Fruit fly (Drosophila melanogaster) whole organism, embryonic: Measurements from ENCODE around the gene Vps4.

Source experiments
- CG10209 ChIP-seq: fragments of 200-800 bp; sonication (Bioruptor generic); optimal IDR thresholded peaks from 3 replicates; lab custom pipeline; 2017; ENCODE audit warnings: missing biosample characterization, mild to moderate bottlenecking, missing genetic modification characterization, missing genetic modification reagents
- CG11696 ChIP-seq: fragments of 200-800 bp; sonication (Bioruptor generic); IDR thresholded peaks from 2 replicates; pipeline ENCODE4 v1.3.6; 2022; ENCODE audit warnings: missing biosample characterization, missing genetic modification characterization
- CG12236 ChIP-seq: fragments of 200-800 bp; sonication (Bioruptor generic); optimal IDR thresholded peaks from 2 replicates; lab custom pipeline; 2016; ENCODE audit warnings: missing biosample characterization, missing genetic modification characterization
- CG1233 ChIP-seq: fragments of 200-800 bp; sonication (Bioruptor generic); optimal IDR thresholded peaks from 4 replicates; lab custom pipeline; 2018; ENCODE audit warnings: missing biosample characterization, mild to moderate bottlenecking, missing genetic modification characterization
- CG15479 ChIP-seq: fragments of 200-800 bp; sonication (Bioruptor generic); optimal IDR thresholded peaks from 3 replicates; lab custom pipeline; 2019; ENCODE audit warnings: missing biosample characterization, mild to moderate bottlenecking, missing genetic modification characterization, moderate library complexity
- CG15514 ChIP-seq: fragments of 200-800 bp; sonication (Bioruptor generic); optimal IDR thresholded peaks from 3 replicates; lab custom pipeline; 2017; ENCODE audit warnings: missing biosample characterization, missing genetic modification characterization, mild to moderate bottlenecking, moderate library complexity, missing genetic modification reagents
- CG1603 ChIP-seq: fragments of 200-800 bp; sonication (Bioruptor generic); optimal IDR thresholded peaks from 2 replicates; lab custom pipeline; 2019; ENCODE audit warnings: missing biosample characterization, mild to moderate bottlenecking, missing genetic modification characterization, moderate library complexity
- CG17359 ChIP-seq: fragments of 200-800 bp; sonication (Bioruptor generic); optimal IDR thresholded peaks from 3 replicates; lab custom pipeline; 2018; ENCODE audit warnings: missing biosample characterization, mild to moderate bottlenecking, missing genetic modification characterization, moderate library complexity
- CG17385 ChIP-seq: fragments of 200-800 bp; sonication (Bioruptor generic); optimal IDR thresholded peaks from 3 replicates; lab custom pipeline; 2018; ENCODE audit warnings: missing biosample characterization, mild to moderate bottlenecking, missing genetic modification characterization
- CG18011 ChIP-seq: fragments of 200-800 bp; sonication (Bioruptor generic); optimal IDR thresholded peaks from 2 replicates; lab custom pipeline; 2017; ENCODE audit warnings: missing biosample characterization, missing genetic modification characterization, mild to moderate bottlenecking, moderate library complexity, missing genotype
- CG18619 ChIP-seq: fragments of 200-800 bp; sonication (Bioruptor generic); optimal IDR thresholded peaks from 3 replicates; lab custom pipeline; 2017; ENCODE audit warnings: missing biosample characterization, mild to moderate bottlenecking, missing genetic modification characterization
- CG33557 ChIP-seq: fragments of 200-800 bp; sonication (Bioruptor generic); optimal IDR thresholded peaks from 2 replicates; lab custom pipeline; 2019; ENCODE audit warnings: missing biosample characterization, mild to moderate bottlenecking, missing genetic modification characterization, moderate library complexity
- CG3838 ChIP-seq: fragments of 200-800 bp; sonication (Bioruptor generic); optimal IDR thresholded peaks from 3 replicates; lab custom pipeline; 2016; ENCODE audit warnings: missing biosample characterization, missing genetic modification characterization
- CG3847 ChIP-seq: fragments of 200-800 bp; sonication (Bioruptor generic); IDR thresholded peaks from 2 replicates; pipeline ENCODE4 v1.3.6; 2022; ENCODE audit warnings: missing biosample characterization, missing genetic modification characterization
- CG4282 ChIP-seq: fragments of 200-800 bp; sonication (Bioruptor generic); optimal IDR thresholded peaks from 2 replicates; lab custom pipeline; 2016; ENCODE audit warnings: missing biosample characterization, missing genetic modification characterization
- CG5953 ChIP-seq: fragments of 200-800 bp; sonication (Bioruptor generic); IDR thresholded peaks from 2 replicates; pipeline ENCODE4 v1.3.6; 2022; ENCODE audit warnings: missing biosample characterization, missing genetic modification characterization
- CG6689 ChIP-seq: fragments of 200-800 bp; sonication (Bioruptor generic); IDR thresholded peaks from 2 replicates; pipeline ENCODE4 v1.3.6; 2022; ENCODE audit warnings: missing biosample characterization, missing genetic modification characterization
- CG7745 ChIP-seq: fragments of 200-800 bp; sonication (Bioruptor generic); optimal IDR thresholded peaks from 2 replicates; lab custom pipeline; 2018; ENCODE audit warnings: missing biosample characterization, mild to moderate bottlenecking, missing genetic modification characterization, moderate library complexity
- CG9727 ChIP-seq: fragments of 200-800 bp; sonication (Bioruptor generic); optimal IDR thresholded peaks from 3 replicates; lab custom pipeline; 2017; ENCODE audit warnings: missing biosample characterization, mild to moderate bottlenecking, missing genetic modification characterization
- CG9932 ChIP-seq: fragments of 200-800 bp; sonication (Bioruptor generic); IDR thresholded peaks from 2 replicates; pipeline ENCODE4 v1.3.6; 2022; ENCODE audit warnings: missing biosample characterization, missing genetic modification characterization
- Dref ChIP-seq: fragments of 200-800 bp; sonication (Bioruptor generic); IDR thresholded peaks from 2 replicates; pipeline ENCODE4 v1.3.6; 2022; ENCODE audit warnings: missing biosample characterization, missing genetic modification characterization
- Eip74EF ChIP-seq, 2 experiments: fragments of 200-800 bp in 1 of 2; fragments of >200 bp in 1 of 2; sonication (Bioruptor generic) in 1 of 2; optimal IDR thresholded peaks; 2 replicates each; lab custom pipeline; 2017 to 2019; ENCODE audit warnings: missing biosample characterization in 2 of 2, missing genetic modification characterization in 2 of 2, mild to moderate bottlenecking in 1 of 2, moderate library complexity in 1 of 2
- Elba2 ChIP-seq: fragments of 200-800 bp; sonication (Bioruptor generic); optimal IDR thresholded peaks from 3 replicates; lab custom pipeline; 2016; ENCODE audit warnings: missing biosample characterization, missing genetic modification characterization
- Ets97D ChIP-seq: fragments of 200-800 bp; sonication (Bioruptor generic); optimal IDR thresholded peaks from 3 replicates; lab custom pipeline; 2016; ENCODE audit warnings: missing biosample characterization, missing genetic modification characterization
- HmgZ ChIP-seq: fragments of 200-800 bp; sonication (Bioruptor generic); optimal IDR thresholded peaks from 2 replicates; lab custom pipeline; 2018; ENCODE audit warnings: missing biosample characterization, mild to moderate bottlenecking, missing genetic modification characterization
- Hsf ChIP-seq: fragments of 200-800 bp; sonication (Bioruptor generic); optimal IDR thresholded peaks from 3 replicates; lab custom pipeline; 2016; ENCODE audit warnings: missing biosample characterization, missing genetic modification characterization
- NC2β ChIP-seq: fragments of 200-800 bp; sonication (Bioruptor generic); optimal IDR thresholded peaks from 2 replicates; lab custom pipeline; 2016; ENCODE audit warnings: missing biosample characterization, missing genetic modification characterization
- PHDP ChIP-seq: fragments of 200-800 bp; sonication (Bioruptor generic); optimal IDR thresholded peaks from 3 replicates; lab custom pipeline; 2018; ENCODE audit warnings: missing biosample characterization, mild to moderate bottlenecking, missing genetic modification characterization, moderate library complexity
- Pdp1 ChIP-seq, 2 experiments: fragments of 200-800 bp; sonication (Bioruptor generic); optimal IDR thresholded peaks; 3 replicates each; lab custom pipeline; 2016; ENCODE audit warnings: missing biosample characterization in 2 of 2, missing genetic modification characterization in 2 of 2, mild to moderate bottlenecking in 1 of 2, moderate library complexity in 1 of 2
- Side ChIP-seq: fragments of 200-800 bp; sonication (Bioruptor generic); optimal IDR thresholded peaks from 2 replicates; lab custom pipeline; 2016; ENCODE audit warnings: missing biosample characterization, missing genetic modification characterization
- Spps ChIP-seq: fragments of 200-800 bp; sonication (Bioruptor generic); optimal IDR thresholded peaks from 2 replicates; lab custom pipeline; 2018; ENCODE audit warnings: missing biosample characterization, mild to moderate bottlenecking, missing genetic modification characterization
- Xbp1 ChIP-seq: fragments of 200-800 bp; sonication (Bioruptor generic); optimal IDR thresholded peaks from 3 replicates; lab custom pipeline; 2016; ENCODE audit warnings: missing biosample characterization, mild to moderate bottlenecking, missing genetic modification characterization
- bbx ChIP-seq: fragments of 200-800 bp; sonication (Bioruptor generic); IDR thresholded peaks from 2 replicates; pipeline ENCODE4 v1.3.6; 2022; ENCODE audit warnings: missing biosample characterization, missing genetic modification characterization; ENCODE audit not compliant: partially characterized antibody
- bigmax ChIP-seq: fragments of 200-800 bp; sonication (Bioruptor generic); optimal IDR thresholded peaks from 2 replicates; lab custom pipeline; 2018; ENCODE audit warnings: missing biosample characterization, mild to moderate bottlenecking, missing genetic modification characterization
- crc ChIP-seq: fragments of 200-800 bp; sonication (Bioruptor generic); optimal IDR thresholded peaks from 2 replicates; lab custom pipeline; 2016; ENCODE audit warnings: missing biosample characterization, missing genetic modification characterization
- eyg ChIP-seq: fragments of 200-800 bp; sonication (Bioruptor generic); optimal IDR thresholded peaks from 3 replicates; lab custom pipeline; 2016; ENCODE audit warnings: missing biosample characterization, missing genetic modification characterization
- h ChIP-seq: fragments of >200 bp; optimal IDR thresholded peaks from 2 replicates; lab custom pipeline; 2017
- hkb ChIP-seq, 2 experiments: fragments of 200-800 bp in 1 of 2; fragments of >200 bp in 1 of 2; sonication (Bioruptor generic) in 1 of 2; IDR thresholded peaks in 1 of 2; optimal IDR thresholded peaks in 1 of 2; 2 replicates each; pipeline versions ENCODE4 v1.3.6 to Lab custom; 2017 to 2022; ENCODE audit warnings: missing biosample characterization in 1 of 2, missing genetic modification characterization in 1 of 2
- jumu ChIP-seq: fragments of 200-800 bp; sonication (Bioruptor generic); optimal IDR thresholded peaks from 3 replicates; lab custom pipeline; 2016; ENCODE audit warnings: missing biosample characterization, missing genetic modification characterization
- ken ChIP-seq: fragments of 200-800 bp; sonication (Bioruptor generic); IDR thresholded peaks from 3 replicates; pipeline ENCODE4 v1.3.6; 2022; ENCODE audit warnings: missing biosample characterization, missing genetic modification characterization
- kni ChIP-seq: fragments of 200-800 bp; sonication (Bioruptor generic); optimal IDR thresholded peaks from 3 replicates; lab custom pipeline; 2017; ENCODE audit warnings: mild to moderate bottlenecking, missing biosample characterization, missing genetic modification reagents, missing genetic modification characterization
- nom ChIP-seq: fragments of 200-800 bp; sonication (Bioruptor generic); optimal IDR thresholded peaks from 2 replicates; lab custom pipeline; 2017; ENCODE audit warnings: missing biosample characterization, missing genetic modification characterization, mild to moderate bottlenecking, moderate library complexity, missing genetic modification reagents
- oc ChIP-seq: fragments of 200-800 bp; sonication (Bioruptor generic); optimal IDR thresholded peaks from 2 replicates; lab custom pipeline; 2018; ENCODE audit warnings: missing biosample characterization, mild to moderate bottlenecking, missing genetic modification characterization, moderate library complexity
- phol ChIP-seq: fragments of 200-800 bp; sonication (Bioruptor generic); optimal IDR thresholded peaks from 3 replicates; lab custom pipeline; 2018; ENCODE audit warnings: missing biosample characterization, mild to moderate bottlenecking, missing genetic modification characterization, moderate library complexity
- pum ChIP-seq: fragments of 200-800 bp; sonication (Bioruptor generic); optimal IDR thresholded peaks from 2 replicates; lab custom pipeline; 2016; ENCODE audit warnings: missing biosample characterization, missing genetic modification characterization
- salm ChIP-seq: fragments of 200-800 bp; sonication (Bioruptor generic); optimal IDR thresholded peaks from 2 replicates; lab custom pipeline; 2018; ENCODE audit warnings: missing biosample characterization, mild to moderate bottlenecking, missing genetic modification characterization
- sens ChIP-seq: fragments of 200-800 bp; sonication (Bioruptor generic); peaks from one replicate; lab custom pipeline; 2016; ENCODE audit warnings: missing biosample characterization, missing genetic modification characterization
- sisA ChIP-seq: fragments of 200-800 bp; sonication (Bioruptor generic); IDR thresholded peaks from 2 replicates; pipeline ENCODE4 v1.3.6; 2022; ENCODE audit warnings: missing biosample characterization, missing genetic modification characterization
- stwl ChIP-seq: fragments of 200-800 bp; sonication (Bioruptor generic); optimal IDR thresholded peaks from 3 replicates; lab custom pipeline; 2018; ENCODE audit warnings: missing biosample characterization, mild to moderate bottlenecking, missing genetic modification characterization, moderate library complexity
- toy ChIP-seq: fragments of 200-800 bp; sonication (Bioruptor generic); IDR thresholded peaks from 2 replicates; pipeline ENCODE4 v1.3.6; 2022; ENCODE audit warnings: missing biosample characterization, missing genetic modification characterization
- zen ChIP-seq: fragments of 200-800 bp; sonication (Bioruptor generic); optimal IDR thresholded peaks from 3 replicates; lab custom pipeline; 2018; ENCODE audit warnings: missing biosample characterization, mild to moderate bottlenecking, missing genetic modification characterization, moderate library complexity

Gene Vps4

dm6 chrX:17865103-17865502 lies 42.4 kb upstream of the Vps4 start (continued):
- TF ChIP-seq PHDP (tag; lab: Kevin White, UChicago) (no peak), CG6689 (no peak), Ets97D (peak; percentile 62), Xbp1 (no peak), CG33557 (GFP tag; lab: Kevin White, UChicago) (peak; percentile 25), Dref (GFP tag; lab: Robert Waterston, UW) (no peak), CG1233 (GFP tag; lab: Kevin White, UChicago) (peak; percentile 36), CG15514 (GFP tag; lab: Kevin White, UChicago) (no peak), phol (peak; percentile 53), CG15479 (GFP tag; lab: Kevin White, UChicago) (no peak), CG10209 (GFP tag; lab: Kevin White, UChicago) (no peak), CG11696 (GFP tag; lab: Robert Waterston, UW) (no peak), NC2β (GFP tag; lab: Kevin White, UChicago) (no peak), h (lab: Kevin White, UChicago) (no peak), eyg (GFP tag; lab: Kevin White, UChicago) (no peak), salm (no peak), sens (peak; percentile 22), HmgZ (no peak), CG3838 (no peak), CG7745 (tag; lab: Kevin White, UChicago) (no peak), Pdp1 (GFP tag; optimal IDR thresholded peaks at IDR 0.05; lab: Kevin White, UChicago) (no peak), CG18619 (GFP tag; lab: Kevin White, UChicago) (no peak), Spps (tag; lab: Kevin White, UChicago) (no peak), CG5953 (GFP tag; lab: Robert Waterston, UW) (no peak), CG9932 (no peak), bigmax (GFP tag; lab: Kevin White, UChicago) (no peak), CG3847 (no peak), bbx (GFP tag; lab: Robert Waterston, UW) (0 out of 2 replicates have a peak, but pooled peaks have one; percentile 21), CG9727 (GFP tag; lab: Kevin White, UChicago) (peak; percentile 10), CG18011 (GFP tag; lab: Kevin White, UChicago) (no peak), hkb (optimal IDR thresholded peaks at IDR 0.05; lab: Kevin White, UChicago) (no peak), hkb (GFP tag; IDR thresholded peaks at IDR 0.05; lab: Robert Waterston, UW) (peak; percentile 30; the same call in 1 of the 2 replicates), crc (GFP tag; lab: Kevin White, UChicago) (no peak), Hsf (GFP tag; lab: Kevin White, UChicago) (no peak), CG17385 (peak; percentile 6), CG17359 (tag; lab: Kevin White, UChicago) (peak; percentile 15), nom (GFP tag; lab: Kevin White, UChicago) (peak; percentile 22), Elba2 (GFP tag; lab: Kevin White, UChicago) (peak; percentile 16), Side (GFP tag; lab: Kevin White, UChicago) (no peak), sisA (GFP tag; lab: Robert Waterston, UW) (no peak), kni (GFP tag; lab: Kevin White, UChicago) (no peak), zen (tag; lab: Kevin White, UChicago) (peak; percentile 34), oc (no peak), stwl (peak; percentile 85), toy (GFP tag; lab: Robert Waterston, UW) (no peak), Eip74EF (GFP tag; optimal IDR thresholded peaks at IDR 0.05; lab: Kevin White, UChicago) (no peak), pum (GFP tag; lab: Kevin White, UChicago) (no peak), ken (GFP tag; lab: Robert Waterston, UW) (no peak), CG12236 (no peak), CG4282 (GFP tag; lab: Kevin White, UChicago) (no peak), jumu (GFP tag; lab: Kevin White, UChicago) (no peak), CG1603 (peak; percentile 33)
